Worm (Caenorhabditis elegans): Measurements from ENCODE around the gene F53A10.2.

DNA sequence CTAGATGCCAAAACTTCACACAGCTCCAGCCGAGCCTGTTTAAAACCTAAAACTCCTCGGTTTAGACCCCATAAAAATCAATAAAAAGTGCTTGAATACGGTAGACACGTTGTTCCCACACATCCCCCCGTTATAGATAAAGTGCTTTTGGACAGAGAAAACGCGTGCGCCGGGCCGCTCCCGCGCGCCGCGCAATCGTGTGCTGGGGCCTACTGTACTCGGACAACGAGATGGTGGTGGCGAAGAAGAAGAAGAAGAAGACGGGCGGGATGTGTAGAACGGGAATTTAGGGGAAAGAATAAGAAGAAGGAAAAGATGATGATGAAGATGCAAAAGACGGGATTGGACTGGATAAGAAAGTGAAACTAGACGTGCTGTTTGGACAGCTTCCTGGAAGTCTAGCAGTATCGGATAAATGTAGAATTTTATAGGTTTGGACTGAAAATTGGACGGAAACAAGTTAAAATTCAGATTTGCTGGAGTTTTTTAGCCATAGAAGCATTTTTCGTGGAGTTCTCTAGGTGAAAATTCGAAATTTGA is 47.3 kb downstream of the F53A10.2 start:
- no peak for TF ChIP-seq dao-5 (tag; optimal IDR thresholded peaks at IDR 0.05)
- no peak for TF ChIP-seq him-1 (tag; optimal IDR thresholded peaks at IDR 0.05)

Data from whole organism, L4/young adult.